Worm (Caenorhabditis elegans) whole organism, young adult: ENCODE results near the gene C03C10.5.

Experiments
- Y53F4B.3 ChIP-seq: fragments of 200-800 bp; sonication (Bioruptor generic); IDR thresholded peaks from 2 replicates; pipeline ENCODE4 v1.3.6; 2022; ENCODE audit warnings: missing genetic modification reagents, missing genetic modification characterization, missing compliant biosample characterization
- atf-7 ChIP-seq: sonication (generic microtip); optimal IDR thresholded peaks from 2 replicates; lab custom pipeline; 2017; ENCODE audit warnings: mild to moderate bottlenecking, missing genetic modification characterization, missing compliant biosample characterization
- dox-1 ChIP-seq: fragments of 200-800 bp; sonication (Bioruptor generic); IDR thresholded peaks from 2 replicates; pipeline ENCODE4 v1.3.6; 2022; ENCODE audit warnings: missing genetic modification reagents, missing genetic modification characterization, missing compliant biosample characterization
- let-607 ChIP-seq, 2 experiments: fragments of 200-800 bp in 1 of 2; sonication (Bioruptor generic) in 1 of 2; sonication (generic microtip) in 1 of 2; optimal IDR thresholded peaks; 2 replicates each; lab custom pipeline; 2016 to 2018; ENCODE audit warnings: mild to moderate bottlenecking in 2 of 2, missing compliant biosample characterization in 2 of 2, missing genetic modification characterization in 2 of 2, moderate library complexity in 2 of 2, missing genotype in 1 of 2
- lsy-27 ChIP-seq: sonication (generic microtip); optimal IDR thresholded peaks from 2 replicates; lab custom pipeline; 2017; ENCODE audit warnings: missing genetic modification characterization, mild to moderate bottlenecking, missing compliant biosample characterization, antibody characterized with exemption, missing genotype, borderline replicate concordance; ENCODE audit not compliant: insufficient read depth
- nfya-1 ChIP-seq: sonication (generic microtip); optimal IDR thresholded peaks from 2 replicates; lab custom pipeline; 2017; ENCODE audit warnings: antibody characterized with exemption, missing compliant biosample characterization, missing genetic modification characterization, borderline replicate concordance; ENCODE audit not compliant: insufficient read depth
- pha-4 ChIP-seq: fragments of 150-350 bp; sonication (generic microtip); optimal IDR thresholded peaks from 2 replicates; lab custom pipeline; 2014; ENCODE audit warnings: missing biosample characterization, missing genetic modification reagents, missing genetic modification characterization
- sea-2 ChIP-seq: fragments of 200-800 bp; sonication (Bioruptor generic); IDR thresholded peaks from 2 replicates; pipeline ENCODE4 v1.3.6; 2022; ENCODE audit warnings: missing genetic modification characterization, missing compliant biosample characterization
- tlf-1 ChIP-seq: fragments of 200-800 bp; sonication (Bioruptor generic); optimal IDR thresholded peaks from 2 replicates; lab custom pipeline; 2018; ENCODE audit warnings: mild to moderate bottlenecking, missing genetic modification characterization, missing compliant biosample characterization
- ztf-18 ChIP-seq: sonication (generic microtip); optimal IDR thresholded peaks from 2 replicates; lab custom pipeline; 2016; ENCODE audit warnings: missing genotype, mild to moderate bottlenecking, missing genetic modification characterization, missing compliant biosample characterization

ce11 chrIII:4123277-4123676 is 31.4 kb upstream of the C03C10.5 start:
- TF ChIP-seq tlf-1 (GFP tag; lab: Kevin White, UChicago): no peak
- no peak for TF ChIP-seq let-607 (tag; optimal IDR thresholded peaks at IDR 0.05; lab: Kevin White, UChicago)
- TF ChIP-seq sea-2 (GFP tag; lab: Robert Waterston, UW): no peak
- no peak for TF ChIP-seq Y53F4B.3
- TF ChIP-seq nfya-1 (tag; lab: Kevin White, UChicago): no peak
- TF ChIP-seq lsy-27 (tag; lab: Kevin White, UChicago): no peak
- TF ChIP-seq dox-1 (GFP tag; lab: Robert Waterston, UW): no peak
- no peak for TF ChIP-seq atf-7 (tag; lab: Kevin White, UChicago)
- TF ChIP-seq ztf-18 (tag; lab: Kevin White, UChicago): no peak
- no peak for TF ChIP-seq pha-4 (tag; lab: Kevin White, UChicago)
